Worm (Caenorhabditis elegans): ENCODE data around the gene ceh-82.

DNA sequence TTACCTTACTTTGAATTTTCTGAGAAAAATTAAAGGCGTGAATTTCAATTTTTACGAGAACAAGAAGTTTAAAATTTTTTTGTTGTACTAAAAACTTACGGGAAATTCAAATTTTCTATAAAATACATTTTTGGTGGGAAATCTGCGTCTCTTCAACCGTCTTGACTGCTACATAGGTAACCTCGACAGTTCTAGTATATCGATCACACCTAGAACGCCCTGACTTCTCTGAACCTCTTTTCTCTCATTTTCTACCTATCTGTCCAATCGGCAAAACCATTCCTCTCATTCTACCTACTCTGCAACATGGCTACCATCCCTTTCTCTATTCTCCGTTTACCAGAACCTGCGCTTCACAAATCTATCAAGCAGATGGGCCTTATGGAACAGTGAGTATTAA lies 48.3 kb upstream of the ceh-82 start, which contains the start of gene fbxb-25:
- no peak for TF ChIP-seq ztf-11 (tag; optimal IDR thresholded peaks at IDR 0.05)
- no peak for TF ChIP-seq aha-1 (tag; optimal IDR thresholded peaks at IDR 0.05)
- TF ChIP-seq swsn-7 (tag; optimal IDR thresholded peaks at IDR 0.05), result no peak
- no peak for TF ChIP-seq F16B12.6 (tag; optimal IDR thresholded peaks at IDR 0.05)
- TF ChIP-seq nhr-237 (tag; optimal IDR thresholded peaks at IDR 0.05), result no peak
- TF ChIP-seq nhr-90 (tag; optimal IDR thresholded peaks at IDR 0.05; ENCODE audit: poor library complexity), result no peak
- TF ChIP-seq skn-1 (tag; optimal IDR thresholded peaks at IDR 0.05), result no peak
- no peak for TF ChIP-seq sup-37 (GFP tag; optimal IDR thresholded peaks at IDR 0.05)
- TF ChIP-seq nhr-47 (tag; optimal IDR thresholded peaks at IDR 0.05), result no peak
- TF ChIP-seq nhr-12 (tag; optimal IDR thresholded peaks at IDR 0.05), result no peak

All from whole organism, L1 larva.